Worm (Caenorhabditis elegans) whole organism, late embryonic: Measurements from ENCODE around the gene flp-7.

Source experiments
- C08G9.2 ChIP-seq: sonication (generic microtip); optimal IDR thresholded peaks from 2 replicates; lab custom pipeline; 2016; ENCODE audit warnings: mild to moderate bottlenecking, missing genetic modification characterization, moderate library complexity, missing compliant biosample characterization
- C38D4.7 ChIP-seq: fragments of 200-800 bp; sonication (Bioruptor generic); optimal IDR thresholded peaks from 2 replicates; lab custom pipeline; 2018; ENCODE audit warnings: mild to moderate bottlenecking, missing genetic modification characterization, moderate library complexity, missing compliant biosample characterization
- F13H6.1 ChIP-seq: sonication (generic microtip); optimal IDR thresholded peaks from 2 replicates; lab custom pipeline; 2016; ENCODE audit warnings: missing genetic modification characterization, missing compliant biosample characterization
- K02D7.2 ChIP-seq: sonication (generic microtip); optimal IDR thresholded peaks from 2 replicates; lab custom pipeline; 2017; ENCODE audit warnings: mild to moderate bottlenecking, missing genetic modification characterization, missing compliant biosample characterization
- K09A11.1 ChIP-seq: sonication (generic microtip); optimal IDR thresholded peaks from 2 replicates; lab custom pipeline; 2017; ENCODE audit warnings: antibody characterized with exemption, mild to moderate bottlenecking, missing genetic modification characterization, missing compliant biosample characterization; ENCODE audit not compliant: insufficient read depth
- T23F11.4 ChIP-seq: fragments of 200-800 bp; sonication (Bioruptor generic); optimal IDR thresholded peaks from 2 replicates; lab custom pipeline; 2018; ENCODE audit warnings: mild to moderate bottlenecking, missing genetic modification characterization, missing compliant biosample characterization
- ahr-1 ChIP-seq: sonication (generic microtip); optimal IDR thresholded peaks from 2 replicates; lab custom pipeline; 2016; ENCODE audit warnings: missing genetic modification characterization, missing compliant biosample characterization
- ceh-14 ChIP-seq: sonication (generic microtip); optimal IDR thresholded peaks from 2 replicates; lab custom pipeline; 2016; ENCODE audit warnings: missing genotype, missing genetic modification characterization, missing compliant biosample characterization
- ceh-18 ChIP-seq: sonication (generic microtip); optimal IDR thresholded peaks from 2 replicates; lab custom pipeline; 2016; ENCODE audit warnings: missing genetic modification characterization, missing compliant biosample characterization
- ceh-2 ChIP-seq: sonication (generic microtip); optimal IDR thresholded peaks from 2 replicates; lab custom pipeline; 2016; ENCODE audit warnings: missing genotype, missing genetic modification characterization, missing compliant biosample characterization
- ceh-22 ChIP-seq: sonication (generic microtip); optimal IDR thresholded peaks from 2 replicates; lab custom pipeline; 2017; ENCODE audit warnings: missing biosample characterization, missing genetic modification characterization
- ceh-30 ChIP-seq: fragments of 150-350 bp; optimal IDR thresholded peaks from 2 replicates; lab custom pipeline; 2014; ENCODE audit warnings: missing biosample characterization, missing genetic modification characterization
- ceh-31 ChIP-seq: sonication (generic microtip); optimal IDR thresholded peaks from 2 replicates; lab custom pipeline; 2016; ENCODE audit warnings: missing genetic modification characterization, missing compliant biosample characterization
- ceh-48 ChIP-seq: sonication (generic microtip); optimal IDR thresholded peaks from 2 replicates; lab custom pipeline; 2016; ENCODE audit warnings: missing genetic modification characterization, inconsistent platforms, missing compliant biosample characterization
- ceh-6 ChIP-seq: fragments of 200-800 bp; sonication (Bioruptor generic); optimal IDR thresholded peaks from 2 replicates; lab custom pipeline; 2018; ENCODE audit warnings: mild to moderate bottlenecking, missing genetic modification characterization, missing compliant biosample characterization
- ets-4 ChIP-seq: sonication (generic microtip); optimal IDR thresholded peaks from 2 replicates; lab custom pipeline; 2016; ENCODE audit warnings: missing genetic modification characterization, missing compliant biosample characterization
- fkh-6 ChIP-seq: sonication (generic microtip); optimal IDR thresholded peaks from 2 replicates; lab custom pipeline; 2016; ENCODE audit warnings: missing genetic modification characterization, missing compliant biosample characterization
- hlh-6 ChIP-seq: sonication (generic microtip); optimal IDR thresholded peaks from 2 replicates; lab custom pipeline; 2016; ENCODE audit warnings: missing genotype, missing genetic modification characterization, missing compliant biosample characterization
- lim-6 ChIP-seq: sonication (generic microtip); optimal IDR thresholded peaks from 2 replicates; lab custom pipeline; 2016; ENCODE audit warnings: missing genetic modification characterization, missing compliant biosample characterization
- lin-11 ChIP-seq: fragments of 200-800 bp; sonication (Bioruptor generic); optimal IDR thresholded peaks from 2 replicates; lab custom pipeline; 2018; ENCODE audit warnings: mild to moderate bottlenecking, missing genetic modification characterization, missing compliant biosample characterization
- madf-2 ChIP-seq: sonication (generic microtip); optimal IDR thresholded peaks from 2 replicates; lab custom pipeline; 2017; ENCODE audit warnings: missing genetic modification characterization, missing compliant biosample characterization
- mec-3 ChIP-seq: sonication (generic microtip); optimal IDR thresholded peaks from 2 replicates; lab custom pipeline; 2016; ENCODE audit warnings: borderline replicate concordance, missing genetic modification characterization, missing compliant biosample characterization
- nfya-1 ChIP-seq: sonication (generic microtip); optimal IDR thresholded peaks from 2 replicates; lab custom pipeline; 2017; ENCODE audit warnings: missing genetic modification characterization, mild to moderate bottlenecking, missing compliant biosample characterization, antibody characterized with exemption, moderate library complexity
- nhr-232 ChIP-seq: sonication (generic microtip); optimal IDR thresholded peaks from 2 replicates; lab custom pipeline; 2016; ENCODE audit warnings: missing genetic modification characterization, missing compliant biosample characterization
- odd-2 ChIP-seq: sonication (generic microtip); optimal IDR thresholded peaks from 2 replicates; lab custom pipeline; 2017; ENCODE audit warnings: antibody characterized with exemption, mild to moderate bottlenecking, missing genetic modification characterization, missing compliant biosample characterization
- pag-3 ChIP-seq: sonication (generic microtip); optimal IDR thresholded peaks from 2 replicates; lab custom pipeline; 2016; ENCODE audit warnings: missing compliant biosample characterization, missing genetic modification characterization, borderline replicate concordance
- pax-1 ChIP-seq: fragments of 150-350 bp; optimal IDR thresholded peaks from 2 replicates; lab custom pipeline; 2014; ENCODE audit warnings: missing biosample characterization, missing genetic modification characterization
- pha-4 ChIP-seq: fragments of 150-350 bp; optimal IDR thresholded peaks from 2 replicates; lab custom pipeline; 2018; ENCODE audit warnings: missing biosample characterization, missing genetic modification reagents, missing genetic modification characterization
- ref-2 ChIP-seq: sonication (generic microtip); optimal IDR thresholded peaks from 2 replicates; lab custom pipeline; 2016; ENCODE audit warnings: missing genetic modification characterization, missing compliant biosample characterization
- sdc-2 ChIP-seq: sonication (generic microtip); optimal IDR thresholded peaks from 2 replicates; lab custom pipeline; 2016; ENCODE audit warnings: missing genotype, missing genetic modification characterization, missing compliant biosample characterization
- sox-2 ChIP-seq: fragments of 200-800 bp; sonication (Bioruptor generic); IDR thresholded peaks from 2 replicates; pipeline ENCODE4 v1.3.6; 2022; ENCODE audit warnings: missing genetic modification reagents, missing genetic modification characterization, missing compliant biosample characterization
- syd-9 ChIP-seq: sonication (generic microtip); optimal IDR thresholded peaks from 2 replicates; lab custom pipeline; 2016; ENCODE audit warnings: mild to moderate bottlenecking, missing genetic modification characterization, moderate library complexity, missing compliant biosample characterization
- tbx-7 ChIP-seq: sonication (generic microtip); optimal IDR thresholded peaks from 2 replicates; lab custom pipeline; 2016; ENCODE audit warnings: missing genotype, missing genetic modification characterization, missing compliant biosample characterization
- ttx-3 ChIP-seq: sonication (generic microtip); optimal IDR thresholded peaks from 2 replicates; lab custom pipeline; 2016; ENCODE audit warnings: missing genetic modification reagents, missing genetic modification characterization, missing compliant biosample characterization
- unc-3 ChIP-seq, 2 experiments: fragments of 200-800 bp in 1 of 2; sonication (Bioruptor generic) in 1 of 2; sonication (generic microtip) in 1 of 2; conservative IDR thresholded peaks in 1 of 2; optimal IDR thresholded peaks in 1 of 2; 2 replicates each; pipeline versions ENCODE4 v1.3.6 to Lab custom; 2016 to 2022; ENCODE audit warnings: missing compliant biosample characterization in 2 of 2, missing genetic modification characterization in 2 of 2, missing genetic modification reagents in 1 of 2
- unc-42 ChIP-seq: sonication (generic microtip); optimal IDR thresholded peaks from 2 replicates; lab custom pipeline; 2016; ENCODE audit warnings: missing genotype, missing genetic modification characterization, missing compliant biosample characterization
- unc-55 ChIP-seq: sonication (generic microtip); optimal IDR thresholded peaks from 2 replicates; lab custom pipeline; 2017; ENCODE audit warnings: missing biosample characterization, missing genetic modification reagents, missing genetic modification characterization
- unc-86 ChIP-seq: sonication (generic microtip); optimal IDR thresholded peaks from 2 replicates; lab custom pipeline; 2016; ENCODE audit warnings: missing genetic modification characterization, missing compliant biosample characterization
- zip-5 ChIP-seq: sonication (generic microtip); optimal IDR thresholded peaks from 2 replicates; lab custom pipeline; 2016; ENCODE audit warnings: missing genetic modification characterization, missing compliant biosample characterization
- ztf-16 ChIP-seq: sonication (generic microtip); optimal IDR thresholded peaks from 2 replicates; lab custom pipeline; 2017; ENCODE audit warnings: missing genetic modification characterization, missing compliant biosample characterization

The flp-7 gene

ce11 chrX:5897038-5897437, 11.4 kb downstream of the flp-7 start, which contains the start of gene tbc-16:
TSS of gene tbc-16 (plus strand) at chrX:5897338.
- no peak for TF ChIP-seq tbx-7 (tag; lab: Kevin White, UChicago)
- no peak for TF ChIP-seq unc-86 (tag; lab: Kevin White, UChicago)
- no peak for TF ChIP-seq ceh-30 (tag; lab: Kevin White, UChicago)
- no peak for TF ChIP-seq nfya-1 (tag; lab: Kevin White, UChicago)
- no peak for TF ChIP-seq ceh-14 (tag; lab: Kevin White, UChicago)
- TF ChIP-seq K09A11.1, result no peak
- TF ChIP-seq T23F11.4 (GFP tag; lab: Kevin White, UChicago), result no peak
- no peak for TF ChIP-seq ceh-2
- no peak for TF ChIP-seq ceh-48 (tag; lab: Kevin White, UChicago)
- TF ChIP-seq ztf-16 (tag; lab: Kevin White, UChicago), result no peak
- TF ChIP-seq ttx-3, result no peak
- no peak for TF ChIP-seq C38D4.7 (GFP tag; lab: Kevin White, UChicago)
- no peak for TF ChIP-seq ceh-31 (tag; lab: Kevin White, UChicago)
- TF ChIP-seq ahr-1 (tag; lab: Kevin White, UChicago), result no peak
- TF ChIP-seq pha-4 (tag; lab: Kevin White, UChicago), result no peak
- no peak for TF ChIP-seq K02D7.2 (tag; lab: Kevin White, UChicago)

DNA sequence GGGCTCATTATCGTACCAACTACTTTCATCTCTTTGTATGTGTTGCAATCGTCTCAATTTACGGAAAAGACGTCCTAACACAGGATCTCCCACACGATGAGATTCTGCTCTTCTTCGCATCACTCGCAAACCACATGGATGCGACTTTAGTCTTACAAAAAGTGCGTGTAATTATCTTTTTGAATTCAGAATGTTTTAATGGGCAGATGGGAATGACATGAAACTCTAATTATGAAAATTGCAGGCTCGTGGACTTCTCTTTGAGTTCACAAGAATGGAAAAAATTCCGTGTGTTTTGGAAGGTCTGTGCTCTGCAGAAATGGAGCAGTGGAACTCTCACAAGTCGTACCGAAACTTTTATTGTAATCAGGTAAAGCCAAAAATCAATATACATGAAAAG, 15.8 kb downstream of the flp-7 start:
- no peak for TF ChIP-seq syd-9 (tag; lab: Kevin White, UChicago)
- no peak for TF ChIP-seq ref-2 (tag; lab: Kevin White, UChicago)
- no peak for TF ChIP-seq nhr-232
- TF ChIP-seq lin-11 (tag; lab: Kevin White, UChicago), result no peak
- no peak for TF ChIP-seq fkh-6 (tag; lab: Kevin White, UChicago)
- TF ChIP-seq lim-6 (tag; lab: Kevin White, UChicago), result no peak
- TF ChIP-seq unc-42 (tag; lab: Kevin White, UChicago), result no peak
- TF ChIP-seq unc-3 (GFP tag; conservative IDR thresholded peaks at IDR 0.05; lab: Robert Waterston, UW), result no peak
- no peak for TF ChIP-seq unc-3 (tag; optimal IDR thresholded peaks at IDR 0.05; lab: Kevin White, UChicago)
- TF ChIP-seq pax-1 (tag; lab: Kevin White, UChicago), result no peak
- no peak for TF ChIP-seq ceh-30 (tag; lab: Kevin White, UChicago)
- TF ChIP-seq F13H6.1, result no peak
- no peak for TF ChIP-seq tbx-7 (tag; lab: Kevin White, UChicago)

- no peak for TF ChIP-seq unc-3 (GFP tag; conservative IDR thresholded peaks at IDR 0.05; lab: Robert Waterston, UW)
- TF ChIP-seq unc-3 (tag; optimal IDR thresholded peaks at IDR 0.05; lab: Kevin White, UChicago), result no peak
- peak; percentile 60 for TF ChIP-seq unc-42 (tag; lab: Kevin White, UChicago)
- TF ChIP-seq, all 69 proteins: peak for 1
Measured at ce11 chrX:5903896-5904295, 18.2 kb downstream of the flp-7 start.

- no peak for TF ChIP-seq sox-2 (GFP tag; lab: Robert Waterston, UW)
- TF ChIP-seq ahr-1 (tag; lab: Kevin White, UChicago), result no peak
- no peak for TF ChIP-seq mec-3 (tag; lab: Kevin White, UChicago)
- no peak for TF ChIP-seq ceh-22 (tag; lab: Kevin White, UChicago)
- TF ChIP-seq K02D7.2 (tag; lab: Kevin White, UChicago), result no peak
- no peak for TF ChIP-seq ceh-6 (GFP tag; lab: Kevin White, UChicago)
- no peak for TF ChIP-seq sdc-2 (tag; lab: Kevin White, UChicago)
- TF ChIP-seq madf-2 (tag; lab: Kevin White, UChicago), result no peak
- TF ChIP-seq odd-2 (tag; lab: Kevin White, UChicago), result no peak
- no peak for TF ChIP-seq hlh-6 (tag; lab: Kevin White, UChicago)
- no peak for TF ChIP-seq lim-6 (tag; lab: Kevin White, UChicago)
- TF ChIP-seq T23F11.4 (GFP tag; lab: Kevin White, UChicago), result no peak
- no peak for TF ChIP-seq ets-4 (tag; lab: Kevin White, UChicago)
- TF ChIP-seq unc-55 (GFP tag; lab: Kevin White, UChicago), result no peak
- no peak for TF ChIP-seq pag-3 (tag; lab: Kevin White, UChicago)
- no peak for TF ChIP-seq ceh-18 (tag; lab: Kevin White, UChicago)
- TF ChIP-seq zip-5 (tag; lab: Kevin White, UChicago), result no peak
- no peak for TF ChIP-seq C08G9.2 (tag; lab: Kevin White, UChicago)
Measured at ce11 chrX:5904603-5905081, 19.0 kb downstream of the flp-7 start, which contains the start of gene nlp-49. TSS of gene nlp-49 (plus strand) at chrX:5904653.
